Fruit fly (Drosophila melanogaster) whole organism, embryonic: ENCODE measurements around the gene Pex1.
A peak's percentile ranks its signal among the peaks of the same experiment; 100 is the strongest.

Source experiments
- Antp ChIP-seq: fragments of 200-800 bp; sonication (Bioruptor generic); optimal IDR thresholded peaks from 3 replicates; lab custom pipeline; 2016; ENCODE audit warnings: missing biosample characterization, missing genetic modification characterization
- B-H2 ChIP-seq: fragments of 200-800 bp; sonication (Bioruptor generic); optimal IDR thresholded peaks from 2 replicates; lab custom pipeline; 2018; ENCODE audit warnings: missing biosample characterization, mild to moderate bottlenecking, missing genetic modification characterization
- Blimp-1 ChIP-seq: fragments of 200-800 bp; sonication (Bioruptor generic); optimal IDR thresholded peaks from 3 replicates; lab custom pipeline; 2018; ENCODE audit warnings: missing biosample characterization, missing genetic modification characterization, mild to moderate bottlenecking, moderate library complexity, missing genetic modification reagents
- CG10979 ChIP-seq: fragments of 200-800 bp; sonication (Bioruptor generic); optimal IDR thresholded peaks from 2 replicates; lab custom pipeline; 2018; ENCODE audit warnings: missing biosample characterization, mild to moderate bottlenecking, missing genetic modification characterization, moderate library complexity
- CG11560 ChIP-seq: fragments of 200-800 bp; sonication (Bioruptor generic); IDR thresholded peaks from 3 replicates; pipeline ENCODE4 v1.3.6; 2022; ENCODE audit warnings: missing biosample characterization, missing genetic modification characterization
- CG12659 ChIP-seq: fragments of 200-800 bp; sonication (Bioruptor generic); optimal IDR thresholded peaks from 3 replicates; lab custom pipeline; 2017; ENCODE audit warnings: mild to moderate bottlenecking, missing biosample characterization, missing genetic modification reagents, missing genetic modification characterization
- CG12769 ChIP-seq: fragments of 200-800 bp; sonication (Bioruptor generic); optimal IDR thresholded peaks from 2 replicates; lab custom pipeline; 2019; ENCODE audit warnings: missing biosample characterization, mild to moderate bottlenecking, missing genetic modification characterization, moderate library complexity
- CG13424 ChIP-seq: fragments of 200-800 bp; sonication (Bioruptor generic); optimal IDR thresholded peaks from 2 replicates; lab custom pipeline; 2019; ENCODE audit warnings: missing biosample characterization, mild to moderate bottlenecking, missing genetic modification characterization, moderate library complexity
- CG13775 ChIP-seq: fragments of 200-800 bp; sonication (Bioruptor generic); optimal IDR thresholded peaks from 3 replicates; lab custom pipeline; 2017; ENCODE audit warnings: missing biosample characterization, mild to moderate bottlenecking, missing genetic modification characterization
- CG13894 ChIP-seq: fragments of 200-800 bp; sonication (Bioruptor generic); optimal IDR thresholded peaks from 3 replicates; lab custom pipeline; 2018; ENCODE audit warnings: missing biosample characterization, mild to moderate bottlenecking, missing genetic modification characterization, moderate library complexity
- CG15514 ChIP-seq: fragments of 200-800 bp; sonication (Bioruptor generic); optimal IDR thresholded peaks from 3 replicates; lab custom pipeline; 2017; ENCODE audit warnings: missing biosample characterization, missing genetic modification characterization, mild to moderate bottlenecking, moderate library complexity, missing genetic modification reagents
- CG17568 ChIP-seq: fragments of 200-800 bp; sonication (Bioruptor generic); optimal IDR thresholded peaks from 2 replicates; lab custom pipeline; 2018; ENCODE audit warnings: missing biosample characterization, mild to moderate bottlenecking, missing genetic modification characterization, moderate library complexity
- CG2202 ChIP-seq: fragments of 200-800 bp; sonication (Bioruptor generic); optimal IDR thresholded peaks from 2 replicates; lab custom pipeline; 2018; ENCODE audit warnings: missing biosample characterization, mild to moderate bottlenecking, missing genetic modification characterization
- CG30403 ChIP-seq: fragments of 200-800 bp; sonication (Bioruptor generic); optimal IDR thresholded peaks from 3 replicates; lab custom pipeline; 2016; ENCODE audit warnings: missing biosample characterization, missing genetic modification characterization
- CG32772 ChIP-seq: fragments of 200-800 bp; sonication (Bioruptor generic); IDR thresholded peaks from 2 replicates; pipeline ENCODE4 v1.3.6; 2022; ENCODE audit warnings: missing biosample characterization, missing genetic modification characterization
- CG34376 ChIP-seq: fragments of 200-800 bp; sonication (Bioruptor generic); optimal IDR thresholded peaks from 2 replicates; lab custom pipeline; 2018; ENCODE audit warnings: missing biosample characterization, mild to moderate bottlenecking, missing genetic modification characterization
- CG3726 ChIP-seq: fragments of 200-800 bp; sonication (Bioruptor generic); IDR thresholded peaks from 3 replicates; pipeline ENCODE4, ENCODE4 v1.3.6; 2022; ENCODE audit warnings: missing biosample characterization, missing genetic modification characterization
- CG4854 ChIP-seq: fragments of 200-800 bp; sonication (Bioruptor generic); optimal IDR thresholded peaks from 2 replicates; lab custom pipeline; 2016; ENCODE audit warnings: missing biosample characterization, missing genetic modification characterization, inconsistent platforms
- CG7556 ChIP-seq: fragments of 200-800 bp; sonication (Bioruptor generic); optimal IDR thresholded peaks from 2 replicates; lab custom pipeline; 2017; ENCODE audit warnings: missing biosample characterization, mild to moderate bottlenecking, missing genetic modification characterization
- CG8290 ChIP-seq, 3 experiments: fragments of 200-800 bp; sonication (Bioruptor generic); optimal IDR thresholded peaks; 2 replicates each; lab custom pipeline; 2016 to 2019; ENCODE audit warnings: missing biosample characterization in 3 of 3, missing genetic modification characterization in 3 of 3, mild to moderate bottlenecking in 2 of 3, moderate library complexity in 1 of 3
- CG9932 ChIP-seq: fragments of 200-800 bp; sonication (Bioruptor generic); IDR thresholded peaks from 2 replicates; pipeline ENCODE4 v1.3.6; 2022; ENCODE audit warnings: missing biosample characterization, missing genetic modification characterization
- Deaf1 ChIP-seq: fragments of 200-800 bp; optimal IDR thresholded peaks from 3 replicates; lab custom pipeline; 2019; ENCODE audit warnings: missing biosample characterization, mild to moderate bottlenecking, missing genetic modification characterization, moderate library complexity
- Dfd ChIP-seq, 2 experiments: fragments of >200 bp; optimal IDR thresholded peaks; 2 replicates each; lab custom pipeline; 2017; ENCODE audit warnings: missing biosample characterization in 2 of 2, missing genetic modification characterization in 2 of 2
- Drgx ChIP-seq: fragments of 200-800 bp; sonication (Bioruptor generic); IDR thresholded peaks from 2 replicates; pipeline ENCODE4 v1.3.6; 2022; ENCODE audit warnings: missing biosample characterization, missing genetic modification characterization
- HLH3B ChIP-seq: fragments of 200-800 bp; sonication (Bioruptor generic); IDR thresholded peaks from 2 replicates; pipeline ENCODE4 v1.3.6; 2022; ENCODE audit warnings: missing biosample characterization, missing genetic modification characterization
- Hand ChIP-seq: fragments of 200-800 bp; sonication (Bioruptor generic); optimal IDR thresholded peaks from 2 replicates; lab custom pipeline; 2017; ENCODE audit warnings: mild to moderate bottlenecking, missing biosample characterization, missing genetic modification reagents, missing genetic modification characterization
- Hsf ChIP-seq: fragments of 200-800 bp; sonication (Bioruptor generic); optimal IDR thresholded peaks from 3 replicates; lab custom pipeline; 2016; ENCODE audit warnings: missing biosample characterization, missing genetic modification characterization
- NC2β ChIP-seq: fragments of 200-800 bp; sonication (Bioruptor generic); optimal IDR thresholded peaks from 2 replicates; lab custom pipeline; 2016; ENCODE audit warnings: missing biosample characterization, missing genetic modification characterization
- Sin3A ChIP-seq: fragments of >200 bp; optimal IDR thresholded peaks from 2 replicates; lab custom pipeline; 2018
- Sry-β ChIP-seq: fragments of 200-800 bp; sonication (Bioruptor generic); optimal IDR thresholded peaks from 2 replicates; lab custom pipeline; 2018; ENCODE audit warnings: missing biosample characterization, mild to moderate bottlenecking, missing genetic modification characterization, moderate library complexity
- Ssrp ChIP-seq: fragments of 200-800 bp; sonication (Bioruptor generic); optimal IDR thresholded peaks from 2 replicates; lab custom pipeline; 2018; ENCODE audit warnings: missing biosample characterization, mild to moderate bottlenecking, missing genetic modification characterization, moderate library complexity
- YL-1 ChIP-seq: fragments of 200-800 bp; sonication (Bioruptor generic); optimal IDR thresholded peaks from 3 replicates; lab custom pipeline; 2017; ENCODE audit warnings: missing biosample characterization, mild to moderate bottlenecking, missing genetic modification characterization
- bsh ChIP-seq, 2 experiments: fragments of 200-800 bp; sonication (Bioruptor generic); optimal IDR thresholded peaks; 2 replicates each; lab custom pipeline; 2017 to 2018; ENCODE audit warnings: mild to moderate bottlenecking in 2 of 2, missing biosample characterization in 2 of 2, missing genetic modification characterization in 2 of 2, moderate library complexity in 1 of 2
- caup ChIP-seq: fragments of 200-800 bp; sonication (Bioruptor generic); optimal IDR thresholded peaks from 3 replicates; lab custom pipeline; 2017; ENCODE audit warnings: missing biosample characterization, mild to moderate bottlenecking, missing genetic modification characterization, moderate library complexity; ENCODE audit not compliant: severe bottlenecking
- chinmo ChIP-seq: fragments of 200-800 bp; sonication (Bioruptor generic); IDR thresholded peaks from 4 replicates; pipeline ENCODE4 v1.3.6; 2022; ENCODE audit warnings: missing biosample characterization, missing genetic modification characterization; ENCODE audit not compliant: partially characterized antibody
- crol ChIP-seq: fragments of 200-800 bp; sonication (Bioruptor generic); IDR thresholded peaks from 2 replicates; pipeline ENCODE4 v1.3.6; 2022; ENCODE audit warnings: missing biosample characterization, missing genetic modification characterization
- gcm2 ChIP-seq: fragments of 200-800 bp; sonication (Bioruptor generic); optimal IDR thresholded peaks from 2 replicates; lab custom pipeline; 2016; ENCODE audit warnings: missing biosample characterization, missing genetic modification characterization
- otp ChIP-seq: fragments of 200-800 bp; sonication (Bioruptor generic); IDR thresholded peaks from 3 replicates; pipeline ENCODE4, ENCODE4 v1.3.6; 2022; ENCODE audit warnings: missing biosample characterization, missing genetic modification characterization
- pzg ChIP-seq: fragments of 200-800 bp; sonication (Bioruptor generic); optimal IDR thresholded peaks from 3 replicates; lab custom pipeline; 2018; ENCODE audit warnings: missing biosample characterization, mild to moderate bottlenecking, missing genetic modification characterization, moderate library complexity
- stc ChIP-seq: fragments of 200-800 bp; sonication (Bioruptor generic); IDR thresholded peaks from 2 replicates; pipeline ENCODE4 v1.3.6; 2022; ENCODE audit warnings: missing biosample characterization, missing genetic modification characterization
- stwl ChIP-seq: fragments of 200-800 bp; sonication (Bioruptor generic); optimal IDR thresholded peaks from 3 replicates; lab custom pipeline; 2018; ENCODE audit warnings: missing biosample characterization, mild to moderate bottlenecking, missing genetic modification characterization, moderate library complexity
- sug ChIP-seq: fragments of 200-800 bp; optimal IDR thresholded peaks from 2 replicates; lab custom pipeline; 2019; ENCODE audit warnings: missing biosample characterization, mild to moderate bottlenecking, missing genetic modification characterization, moderate library complexity
- tin ChIP-seq: fragments of 200-800 bp; sonication (Bioruptor generic); optimal IDR thresholded peaks from 3 replicates; lab custom pipeline; 2016; ENCODE audit warnings: missing biosample characterization, missing genetic modification characterization
- tna ChIP-seq: fragments of 200-800 bp; sonication (Bioruptor generic); IDR thresholded peaks from 2 replicates; pipeline ENCODE4 v1.3.6; 2022; ENCODE audit warnings: missing biosample characterization, missing genetic modification characterization; ENCODE audit not compliant: partially characterized antibody
- tup ChIP-seq: fragments of 200-800 bp; sonication (Bioruptor generic); optimal IDR thresholded peaks from 2 replicates; lab custom pipeline; 2016; ENCODE audit warnings: missing biosample characterization, mild to moderate bottlenecking, missing genetic modification characterization, moderate library complexity
- vvl ChIP-seq: fragments of 200-800 bp; sonication (Bioruptor generic); IDR thresholded peaks from 2 replicates; pipeline ENCODE4 v1.3.6; 2022; ENCODE audit warnings: missing biosample characterization, missing genetic modification characterization
- yki ChIP-seq: fragments of >200 bp; optimal IDR thresholded peaks from 3 replicates; lab custom pipeline; 2018
- zen ChIP-seq: fragments of 200-800 bp; sonication (Bioruptor generic); optimal IDR thresholded peaks from 3 replicates; lab custom pipeline; 2018; ENCODE audit warnings: missing biosample characterization, mild to moderate bottlenecking, missing genetic modification characterization, moderate library complexity
- zen2 ChIP-seq: fragments of 200-800 bp; sonication (Bioruptor generic); IDR thresholded peaks from 3 replicates; pipeline ENCODE4 v1.3.6; 2022; ENCODE audit warnings: missing biosample characterization, missing genetic modification characterization; ENCODE audit not compliant: partially characterized antibody

The Pex1 gene

dm6 chr3L:14053073-14053643 is 18.5 kb upstream of the Pex1 start, which contains the start of the genes CG13484 and Frl (continued):
- peak; percentile 67 for TF ChIP-seq stwl (tag; lab: Kevin White, UChicago)
- no peak for TF ChIP-seq Hand (GFP tag; lab: Kevin White, UChicago)
- TF ChIP-seq zen2 (GFP tag; lab: Robert Waterston, UW) = no peak
- peak; percentile 12 for TF ChIP-seq CG4854 (GFP tag; lab: Kevin White, UChicago)
- peak; percentile 78 for TF ChIP-seq zen (tag; lab: Kevin White, UChicago)
- TF ChIP-seq CG32772 (GFP tag; lab: Robert Waterston, UW) = peak; percentile 70
- TF ChIP-seq Hsf (GFP tag; lab: Kevin White, UChicago) = peak; percentile 7
- TF ChIP-seq otp (GFP tag; lab: Robert Waterston, UW) = peak; percentile 55; the same call in 1 of the 3 replicates
- peak; percentile 71 for TF ChIP-seq CG13894 (tag; lab: Kevin White, UChicago)
- TF ChIP-seq CG3726 (GFP tag; lab: Robert Waterston, UW) = no peak
- TF ChIP-seq CG13775 (GFP tag; lab: Kevin White, UChicago) = peak; percentile 22
- TF ChIP-seq tup (GFP tag; lab: Kevin White, UChicago) = no peak
- TF ChIP-seq Deaf1 (tag; lab: Kevin White, UChicago) = peak; percentile 87
- peak; percentile 39; the same call in 1 of the 2 replicates for TF ChIP-seq CG9932 (GFP tag; lab: Robert Waterston, UW)
- TF ChIP-seq CG12659 (GFP tag; lab: Kevin White, UChicago) = peak; percentile 89
- TF ChIP-seq crol (GFP tag; lab: Robert Waterston, UW) = peak; percentile 33; the same call in 1 of the 2 replicates
- TF ChIP-seq Blimp-1 = peak; percentile 20
- no peak for TF ChIP-seq HLH3B (GFP tag; lab: Robert Waterston, UW)
- TF ChIP-seq CG15514 = peak; percentile 69
- TF ChIP-seq CG17568 (GFP tag; lab: Kevin White, UChicago) = no peak
- 0 out of 2 replicates have a peak, but pooled peaks have one; percentile 29 for TF ChIP-seq tna (GFP tag; lab: Robert Waterston, UW)
- TF ChIP-seq YL-1 (GFP tag; lab: Kevin White, UChicago) = peak; percentile 89
- no peak for TF ChIP-seq stc (GFP tag; lab: Robert Waterston, UW)
- peak; percentile 83 for TF ChIP-seq chinmo (GFP tag; lab: Robert Waterston, UW)
- peak; percentile 71 for TF ChIP-seq vvl (GFP tag; lab: Robert Waterston, UW)
- no peak for TF ChIP-seq tin (GFP tag; lab: Kevin White, UChicago)
- no peak; the same call in 2 of the 3 replicates for TF ChIP-seq CG11560 (tag; lab: Robert Waterston, UW)
- peak; percentile 65 for TF ChIP-seq NC2β (GFP tag; lab: Kevin White, UChicago)
- TF ChIP-seq sug (tag; lab: Kevin White, UChicago) = peak; percentile 36
- TF ChIP-seq bsh (GFP tag; optimal IDR thresholded peaks at IDR 0.05; lab: Kevin White, UChicago) = peak; percentile 15 to 19
- no peak for TF ChIP-seq gcm2 (GFP tag; lab: Kevin White, UChicago)
- TF ChIP-seq CG12769 = peak; percentile 64
- no peak for TF ChIP-seq Dfd (GFP tag; optimal IDR thresholded peaks at IDR 0.05; lab: Kevin White, UChicago)
- TF ChIP-seq CG8290 (GFP tag; optimal IDR thresholded peaks at IDR 0.05; lab: Kevin White, UChicago) = no peak
- peak; percentile 37 to 89 for TF ChIP-seq CG8290 (tag; optimal IDR thresholded peaks at IDR 0.05; lab: Kevin White, UChicago)
- TF ChIP-seq Antp (GFP tag; lab: Kevin White, UChicago) = peak; percentile 2
- TF ChIP-seq caup (GFP tag; lab: Kevin White, UChicago) = peak; percentile 14
- TF ChIP-seq CG2202 (tag; lab: Kevin White, UChicago) = no peak
- TF ChIP-seq Ssrp (tag; lab: Kevin White, UChicago) = peak; percentile 8
- no peak for TF ChIP-seq yki (lab: Kevin White, UChicago)
- TF ChIP-seq pzg (GFP tag; lab: Kevin White, UChicago) = peak; percentile 99
- TF ChIP-seq CG30403 (GFP tag; lab: Kevin White, UChicago) = no peak
- peak; percentile 82 for TF ChIP-seq Sin3A (lab: Kevin White, UChicago)
- peak; percentile 48 for TF ChIP-seq CG34376 (GFP tag; lab: Kevin White, UChicago)
- TF ChIP-seq B-H2 (GFP tag; lab: Kevin White, UChicago) = peak; percentile 22
- peak; percentile 25; the same call in 1 of the 2 replicates for TF ChIP-seq Drgx
- TF ChIP-seq CG13424 = peak; percentile 34
- peak; percentile 1 for TF ChIP-seq Sry-β (GFP tag; lab: Kevin White, UChicago)
- TF ChIP-seq CG10979 = peak; percentile 25
- peak; percentile 2 for TF ChIP-seq CG7556 (GFP tag; lab: Kevin White, UChicago)
